Fruit fly (Drosophila melanogaster) whole organism, larva: ENCODE data around the gene aqrs.
"Not testable (repeated sequence)": the region's sequence is repeated elsewhere in the genome, so short reads cannot be mapped to it uniquely, and the experiment has no call there.

Experiments
- noc ChIP-seq: fragments of 200-800 bp; sonication (Bioruptor generic); optimal IDR thresholded peaks from 3 replicates; lab custom pipeline; 2019; ENCODE audit warnings: missing biosample characterization, mild to moderate bottlenecking, missing genetic modification characterization, moderate library complexity

The aqrs gene

DNA sequence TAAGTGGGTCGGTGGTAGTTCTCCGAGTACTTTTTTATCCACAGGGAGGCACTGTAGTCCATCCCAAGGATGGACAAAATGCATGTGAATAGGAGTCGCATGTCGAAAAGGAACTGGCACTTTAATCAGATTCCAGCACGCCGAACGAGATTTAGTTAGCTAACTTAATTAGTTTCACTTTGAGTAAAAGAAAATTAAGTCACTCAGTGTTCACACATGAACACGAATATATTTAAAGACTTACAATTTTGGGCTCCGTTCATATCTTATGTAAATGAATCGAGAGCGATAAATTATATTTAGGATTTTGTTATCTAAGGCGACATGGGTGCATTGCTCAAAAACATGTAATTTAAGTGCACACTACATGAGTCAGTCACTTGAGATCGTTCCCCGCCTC lies at the start of gene aqrs:
Gene aqrs, minus strand, starts transcription at position 101 of the 400 bp plus-strand sequence.
- not testable (repeated sequence) for TF ChIP-seq noc

DNA sequence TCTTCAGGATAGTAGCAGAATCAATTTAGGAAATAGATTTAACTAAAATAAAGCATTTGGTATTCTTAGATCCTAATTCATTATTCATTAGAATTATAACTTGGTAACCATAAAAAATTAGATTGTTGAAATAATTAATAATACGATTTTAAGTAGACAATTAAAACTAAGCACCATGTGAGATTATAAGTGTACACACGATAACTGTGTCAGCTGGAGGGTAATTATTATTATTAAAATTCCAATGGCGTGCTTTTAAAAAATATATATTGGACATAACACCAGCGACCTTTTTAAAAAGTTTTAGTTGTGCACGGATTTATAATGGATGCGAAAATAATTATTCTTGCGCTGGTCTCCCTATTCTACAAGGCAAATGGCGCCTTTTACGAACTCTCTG lies 48.4 kb upstream of the aqrs start, which contains the start of gene CheB98a:
Gene CheB98a, plus strand, starts transcription at position 301 of the 400 bp plus-strand sequence.
- TF ChIP-seq noc, result no peak

DNA sequence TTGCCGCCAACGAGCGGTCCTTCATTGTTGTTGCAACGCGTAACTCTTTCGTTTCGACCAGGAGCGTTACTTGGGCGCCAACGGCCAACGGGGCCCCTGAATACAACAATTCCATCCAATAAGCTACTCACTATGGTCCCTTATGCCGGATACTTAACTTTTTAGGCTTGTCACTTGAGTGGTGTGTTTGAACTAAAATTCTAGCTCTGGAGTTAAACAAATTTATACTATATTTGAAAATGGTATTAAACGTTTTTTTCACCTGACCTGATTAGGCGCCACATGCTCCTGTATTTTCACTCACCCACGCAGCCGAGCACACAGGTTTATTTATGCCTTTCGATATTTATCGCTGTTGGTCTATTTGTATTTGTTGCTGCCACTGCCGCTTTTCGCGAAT lies 47.1 kb upstream of the aqrs start:
- no peak for TF ChIP-seq noc

DNA sequence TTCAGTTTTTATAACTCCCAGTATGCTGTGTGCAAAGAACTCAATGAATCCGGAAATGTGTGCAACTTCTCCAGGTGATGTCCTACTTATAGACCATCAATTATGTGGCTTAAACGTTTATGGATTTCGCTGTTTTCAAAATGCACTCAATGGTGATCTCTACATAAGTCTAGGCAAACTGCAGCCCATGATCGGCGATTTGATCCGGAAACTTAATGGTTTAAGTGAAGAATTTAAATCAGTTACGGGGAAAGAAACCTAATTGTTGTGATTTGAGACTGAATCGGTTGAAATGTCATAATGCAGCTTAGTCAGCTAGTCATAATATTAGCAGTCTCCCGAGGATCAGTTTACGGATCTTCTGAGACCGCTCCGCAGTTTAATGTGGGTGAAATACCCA lies 32.2 kb upstream of the aqrs start, which contains the start of gene intr:
Gene intr, plus strand, starts transcription at position 301 of the 400 bp plus-strand sequence.
- TF ChIP-seq noc, result no peak

DNA sequence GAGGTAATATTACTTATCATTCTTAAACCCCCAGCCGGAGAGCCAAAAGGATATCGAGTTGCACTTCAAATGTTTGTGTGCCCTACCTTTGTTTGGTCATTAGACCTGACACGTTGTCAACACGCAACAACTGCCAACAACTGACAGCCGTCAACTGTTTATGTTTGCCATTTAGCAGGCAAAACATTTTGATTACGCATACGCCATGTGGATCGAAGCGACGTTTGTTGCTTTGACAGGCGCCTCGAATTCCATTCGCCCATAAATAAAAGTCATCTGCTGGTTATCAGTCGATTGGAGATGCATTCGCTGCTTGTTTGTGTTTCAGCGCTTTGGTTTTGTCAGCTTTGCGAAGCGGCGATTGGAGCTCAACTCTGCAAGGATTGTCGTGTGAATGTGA lies 31.3 kb upstream of the aqrs start, which contains the start of gene CG34295:
Gene CG34295, plus strand, starts transcription at position 301 of the 400 bp plus-strand sequence.
- no peak for TF ChIP-seq noc

DNA sequence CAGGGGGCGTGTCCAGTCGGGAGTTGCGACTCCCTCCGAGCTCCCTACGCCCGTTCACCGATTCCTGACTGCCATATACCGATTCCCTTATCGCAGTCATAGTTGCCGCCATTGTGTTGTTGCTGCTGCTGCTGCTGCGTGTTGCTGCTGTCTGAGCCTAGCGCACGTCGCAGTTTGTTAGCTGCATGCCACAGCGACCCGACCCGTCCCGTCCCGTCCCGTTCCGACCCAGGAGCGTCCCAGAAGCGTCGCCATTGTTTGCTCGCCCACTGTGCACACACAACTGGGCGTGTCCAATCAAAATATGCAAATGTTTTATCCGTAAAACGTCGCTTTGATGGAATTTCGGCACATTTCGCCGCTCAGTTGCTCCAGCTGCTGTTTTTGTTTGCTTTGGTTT lies 17.7 kb upstream of the aqrs start:
- TF ChIP-seq noc, result no peak

DNA sequence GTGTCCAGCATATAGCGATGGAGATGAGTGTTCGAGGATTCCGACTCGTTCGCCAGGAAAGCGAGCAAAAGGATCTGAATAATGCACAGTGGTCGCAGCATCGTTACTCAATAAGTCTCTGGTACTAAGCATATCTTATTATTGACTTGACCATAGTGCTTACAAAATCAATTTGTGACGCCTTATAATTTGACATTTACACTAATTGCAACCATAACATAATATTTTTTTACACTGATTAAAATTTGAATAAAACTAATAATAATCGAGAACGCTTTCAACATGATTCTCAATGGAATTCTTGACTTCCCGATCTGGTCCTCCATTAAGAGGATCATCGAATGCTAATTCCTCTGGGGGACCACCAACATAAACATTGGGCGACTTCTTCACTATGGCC lies 1.2 kb downstream of the aqrs start, which contains the start of gene CG9997:
Gene CG9997, minus strand, starts transcription at position 101 of the 400 bp plus-strand sequence.
- TF ChIP-seq noc, result no peak

DNA sequence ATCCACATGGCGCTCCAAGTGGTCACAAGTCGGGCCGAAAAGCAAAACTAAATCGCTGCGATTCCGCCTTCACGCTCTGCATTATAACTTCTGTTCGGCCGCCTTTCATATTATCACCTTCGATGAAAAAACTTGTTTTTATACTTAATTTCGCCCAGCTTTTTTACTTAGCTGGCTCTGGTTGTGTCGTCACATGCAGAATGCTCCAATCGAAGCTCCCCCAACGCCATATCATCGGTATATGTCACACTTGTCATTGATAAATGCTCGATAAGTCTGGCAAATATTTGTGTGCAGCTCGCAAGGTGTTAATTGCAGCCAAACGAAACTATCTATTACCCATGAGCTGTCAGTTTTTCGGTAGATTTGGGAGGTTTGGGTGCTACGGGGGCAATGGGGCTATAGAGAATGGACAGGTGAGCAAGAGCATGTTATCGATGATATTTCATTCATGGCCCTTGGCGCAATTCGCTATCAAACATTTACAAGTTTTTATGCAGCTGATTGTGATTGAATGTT lies 6.4 kb downstream of the aqrs start, which contains the start of gene CG10000:
Gene CG10000, minus strand, starts transcription at position 51 of the 519 bp plus-strand sequence.
- peak; percentile 21 for TF ChIP-seq noc

DNA sequence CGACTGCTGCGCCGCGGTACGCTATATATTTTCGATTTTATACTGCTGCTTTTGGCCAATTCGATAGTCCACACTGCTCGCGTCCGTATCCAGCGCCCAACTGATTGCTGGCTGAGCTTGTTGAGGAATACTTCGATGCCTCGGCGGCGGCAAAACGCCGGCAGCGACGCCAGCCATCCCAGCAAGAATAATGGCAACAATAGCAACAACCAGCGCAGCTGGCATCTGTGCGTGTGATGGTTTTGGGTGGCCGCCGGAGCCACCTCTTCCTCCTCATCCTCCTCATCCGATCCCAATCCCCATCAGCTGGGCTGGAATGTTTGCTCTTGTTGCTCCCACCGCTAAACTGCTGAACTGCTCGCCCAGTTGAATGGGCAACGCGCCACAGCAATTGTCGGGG lies 13.4 kb downstream of the aqrs start, which contains the start of gene AstA-R2:
Gene AstA-R2, minus strand, starts transcription at position 101 of the 400 bp plus-strand sequence.
- no peak for TF ChIP-seq noc
